Fruit fly (Drosophila melanogaster) Kc167 (cell line): Measurements from ENCODE around the gene CG6923.

Experiments
- Myc ChIP-seq: fragments of >200 bp; optimal IDR thresholded peaks from 2 replicates; lab custom pipeline; 2017; ENCODE audit warnings: missing external identifiers
- Sin3A ChIP-seq: fragments of >200 bp; optimal IDR thresholded peaks from 2 replicates; lab custom pipeline; 2018; ENCODE audit warnings: missing external identifiers
- h ChIP-seq: fragments of >200 bp; optimal IDR thresholded peaks from 3 replicates; lab custom pipeline; 2018; ENCODE audit warnings: missing external identifiers
- insv ChIP-seq: fragments of >200 bp; optimal IDR thresholded peaks from 3 replicates; lab custom pipeline; 2018; ENCODE audit warnings: missing external identifiers
- psq ChIP-seq: fragments of >200 bp; optimal IDR thresholded peaks from 2 replicates; lab custom pipeline; 2017; ENCODE audit warnings: missing external identifiers
- ttk ChIP-seq: sonication (Bioruptor generic); optimal IDR thresholded peaks from 2 replicates; lab custom pipeline; 2017; ENCODE audit warnings: missing external identifiers

DNA sequence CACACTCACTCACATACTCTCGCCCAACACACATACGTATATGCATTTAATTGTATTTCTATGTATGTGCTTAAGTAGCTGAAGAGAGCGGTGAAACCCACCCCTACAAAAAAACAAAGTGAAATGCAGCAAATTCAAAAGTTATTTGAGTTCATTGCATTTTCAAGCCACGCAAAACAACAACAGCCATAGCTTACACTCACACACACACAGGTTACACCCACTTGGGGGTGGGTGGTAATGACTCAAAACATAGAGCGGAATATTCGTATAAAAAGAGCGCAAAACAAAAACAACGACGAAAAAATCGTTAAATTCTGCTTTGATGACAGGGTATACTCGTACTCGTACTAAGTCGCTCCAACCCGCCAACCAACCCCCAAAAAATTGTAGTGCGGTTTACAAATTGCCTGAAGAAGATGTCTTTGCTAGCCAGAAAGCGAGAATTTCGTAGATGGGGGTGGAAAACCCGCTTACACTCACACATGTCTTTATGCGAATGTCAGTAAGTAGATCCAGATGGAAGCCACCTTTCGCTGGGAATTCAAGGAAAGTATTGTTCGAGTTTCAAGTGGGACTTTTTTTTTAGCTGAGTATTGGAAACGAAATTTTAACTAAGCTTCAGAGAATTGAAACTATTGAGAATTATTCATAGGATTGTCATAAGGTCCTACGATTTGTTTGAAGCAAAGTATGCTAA is 26.4 kb upstream of the CG6923 start:
- no peak for TF ChIP-seq insv (lab: Kevin White, UChicago)
- no peak for TF ChIP-seq h (lab: Kevin White, UChicago)
- TF ChIP-seq psq (lab: Kevin White, UChicago) = no peak
- TF ChIP-seq ttk = no peak
- TF ChIP-seq Sin3A (lab: Kevin White, UChicago) = no peak
- no peak for TF ChIP-seq Myc (lab: Kevin White, UChicago)
